Worm (Caenorhabditis elegans): ENCODE results near the gene pals-38.

DNA sequence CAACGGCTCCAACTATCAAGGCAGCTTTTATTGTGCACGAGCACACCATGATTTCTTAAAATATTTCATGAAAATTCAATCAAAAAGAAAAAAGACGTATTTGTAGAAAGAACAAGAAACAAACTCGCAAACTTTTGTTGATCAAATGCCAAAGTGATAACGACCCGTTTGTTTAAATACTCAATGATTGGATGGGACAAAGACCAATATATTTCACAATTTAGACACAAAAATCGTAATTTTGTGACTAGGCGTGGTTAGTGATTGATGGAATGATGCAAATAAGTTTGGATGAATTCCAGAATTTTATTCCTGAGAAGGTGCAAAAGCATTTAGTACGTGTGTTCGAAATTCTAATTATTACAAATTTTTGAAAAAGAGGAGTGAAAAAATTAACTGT lies 31.1 kb downstream of the pals-38 start, which contains the start of gene cdr-2:
- TF ChIP-seq ceh-79 (tag; optimal IDR thresholded peaks at IDR 0.05) (no peak), snpc-4 (GFP tag; optimal IDR thresholded peaks at IDR 0.05) (no peak), snpc-4 (tag; optimal IDR thresholded peaks at IDR 0.05) (no peak), hsf-1 (GFP tag; IDR thresholded peaks at IDR 0.05) (no peak)
